Worm (Caenorhabditis elegans): Measurements from ENCODE around the gene tag-250.

ce11 chrIII:7948802-7949201, 24.1 kb upstream of the tag-250 start, which contains the start of gene col-90:
- no peak for TF ChIP-seq ama-1 (optimal IDR thresholded peaks at IDR 0.05)
- TF ChIP-seq aly-1 (tag; optimal IDR thresholded peaks at IDR 0.05): no peak
- TF ChIP-seq flt-1 (GFP tag; IDR thresholded peaks at IDR 0.05): no peak
- no peak for TF ChIP-seq tbx-11 (GFP tag; IDR thresholded peaks at IDR 0.05)
